Worm (Caenorhabditis elegans) whole organism, L4 larva: ENCODE measurements around the gene ZC13.10.

ENCODE experiments used
- D1046.2 ChIP-seq: fragments of 200-800 bp; sonication (Bioruptor generic); IDR thresholded peaks from 2 replicates; pipeline ENCODE4 v1.3.6; 2022; ENCODE audit warnings: missing genetic modification characterization, missing compliant biosample characterization
- F26F4.8 ChIP-seq: fragments of 200-800 bp; sonication (Bioruptor generic); conservative IDR thresholded peaks from 2 replicates; pipeline ENCODE4 v1.3.6; 2022; ENCODE audit warnings: missing genetic modification characterization, missing compliant biosample characterization
- F44E2.7 ChIP-seq: fragments of 200-800 bp; sonication (Bioruptor generic); IDR thresholded peaks from 2 replicates; pipeline ENCODE4 v2.1.2; 2022; ENCODE audit warnings: missing genetic modification characterization, missing compliant biosample characterization
- R02D3.7 ChIP-seq: fragments of 150-350 bp; sonication (generic microtip); optimal IDR thresholded peaks from 3 replicates; lab custom pipeline; 2014; ENCODE audit warnings: missing biosample characterization, missing genetic modification characterization
- Y48G9A.11 ChIP-seq: fragments of 200-800 bp; sonication (Bioruptor generic); IDR thresholded peaks from 2 replicates; pipeline ENCODE4 v1.3.6; 2022; ENCODE audit warnings: missing genetic modification reagents, missing genetic modification characterization, missing compliant biosample characterization
- Y5F2A.4 ChIP-seq: fragments of 200-800 bp; sonication (Bioruptor generic); optimal IDR thresholded peaks from 2 replicates; lab custom pipeline; 2018; ENCODE audit warnings: mild to moderate bottlenecking, missing genetic modification characterization, missing compliant biosample characterization
- Y75B8A.6 ChIP-seq: fragments of 200-800 bp; sonication (Bioruptor generic); IDR thresholded peaks from 2 replicates; pipeline ENCODE4 v1.3.6; 2022; ENCODE audit warnings: missing genetic modification reagents, missing genetic modification characterization, missing compliant biosample characterization
- ZK337.2 ChIP-seq: fragments of 200-800 bp; sonication (Bioruptor generic); IDR thresholded peaks from 2 replicates; pipeline ENCODE4 v1.3.6; 2022; ENCODE audit warnings: missing genetic modification reagents, missing genetic modification characterization, missing compliant biosample characterization
- aha-1 ChIP-seq: fragments of 150-350 bp; peaks from one replicate; lab custom pipeline; 2014; ENCODE audit warnings: missing biosample characterization, missing genetic modification characterization
- aly-2 ChIP-seq: sonication (generic microtip); optimal IDR thresholded peaks from 2 replicates; lab custom pipeline; 2018; ENCODE audit warnings: missing biosample characterization, missing genetic modification characterization
- arid-1 ChIP-seq: fragments of 200-800 bp; sonication (Bioruptor generic); conservative IDR thresholded peaks from 2 replicates; pipeline ENCODE4 v1.3.6; 2022; ENCODE audit warnings: missing genetic modification reagents, missing genetic modification characterization, missing compliant biosample characterization
- ceh-20 ChIP-seq: fragments of 200-800 bp; sonication (Bioruptor generic); IDR thresholded peaks from 2 replicates; pipeline ENCODE4 v1.3.6; 2022; ENCODE audit warnings: missing genetic modification reagents, missing genetic modification characterization, missing compliant biosample characterization
- ceh-28 ChIP-seq: fragments of 150-350 bp; optimal IDR thresholded peaks from 2 replicates; lab custom pipeline; 2014; ENCODE audit warnings: missing biosample characterization, missing genetic modification reagents, missing genetic modification characterization
- ceh-32 ChIP-seq: sonication (generic microtip); optimal IDR thresholded peaks from 2 replicates; lab custom pipeline; 2016; ENCODE audit warnings: mild to moderate bottlenecking, missing genetic modification characterization, missing compliant biosample characterization; ENCODE audit not compliant: poor library complexity
- ceh-44 ChIP-seq: fragments of 200-800 bp; sonication (Bioruptor generic); IDR thresholded peaks from 2 replicates; pipeline ENCODE4 v1.3.6; 2022; ENCODE audit warnings: missing genetic modification reagents, missing genetic modification characterization, missing compliant biosample characterization
- ceh-62 ChIP-seq: sonication (generic microtip); optimal IDR thresholded peaks from 2 replicates; lab custom pipeline; 2017; ENCODE audit warnings: missing biosample characterization, missing genetic modification characterization
- cey-2 ChIP-seq: sonication (generic microtip); optimal IDR thresholded peaks from 3 replicates; lab custom pipeline; 2017; ENCODE audit warnings: missing genetic modification characterization, mild to moderate bottlenecking, missing compliant biosample characterization, antibody characterized with exemption, borderline replicate concordance; ENCODE audit not compliant: insufficient read depth
- ctbp-1 ChIP-seq: fragments of 200-800 bp; sonication (Bioruptor generic); IDR thresholded peaks from 2 replicates; pipeline ENCODE4 v1.3.6; 2022; ENCODE audit warnings: missing genetic modification reagents, missing genetic modification characterization, missing compliant biosample characterization
- dmd-6 ChIP-seq: fragments of 200-800 bp; sonication (Bioruptor generic); IDR thresholded peaks from 2 replicates; pipeline ENCODE4 v1.3.6; 2022; ENCODE audit warnings: missing genetic modification reagents, missing genetic modification characterization, missing compliant biosample characterization
- duxl-1 ChIP-seq: sonication (generic microtip); optimal IDR thresholded peaks from 2 replicates; lab custom pipeline; 2016; ENCODE audit warnings: mild to moderate bottlenecking, missing genetic modification characterization, moderate library complexity, missing compliant biosample characterization; ENCODE audit not compliant: poor library complexity
- dve-1 ChIP-seq: sonication (generic microtip); optimal IDR thresholded peaks from 2 replicates; lab custom pipeline; 2017; ENCODE audit warnings: antibody characterized with exemption, mild to moderate bottlenecking, missing genetic modification characterization, missing compliant biosample characterization; ENCODE audit not compliant: insufficient read depth
- egl-27 ChIP-seq: sonication (generic microtip); optimal IDR thresholded peaks from 3 replicates; lab custom pipeline; 2017; ENCODE audit warnings: missing biosample characterization, missing genetic modification reagents, missing genetic modification characterization
- egl-43 ChIP-seq: fragments of 200-800 bp; sonication (Bioruptor generic); IDR thresholded peaks from 2 replicates; pipeline ENCODE4 v1.3.6; 2022; ENCODE audit warnings: missing genetic modification reagents, missing genetic modification characterization, missing compliant biosample characterization
- fkh-10 ChIP-seq: fragments of 150-350 bp; optimal IDR thresholded peaks from 2 replicates; lab custom pipeline; 2014; ENCODE audit warnings: missing biosample characterization, missing genetic modification reagents, missing genetic modification characterization
- fos-1 ChIP-seq: fragments of 150-350 bp; optimal IDR thresholded peaks from 2 replicates; lab custom pipeline; 2014; ENCODE audit warnings: missing biosample characterization, missing genetic modification characterization
- hlh-30 ChIP-seq: sonication (generic microtip); optimal IDR thresholded peaks from 2 replicates; lab custom pipeline; 2017; ENCODE audit warnings: antibody characterized with exemption, mild to moderate bottlenecking, missing genetic modification characterization, missing compliant biosample characterization; ENCODE audit not compliant: insufficient read depth
- lim-7 ChIP-seq: fragments of 200-800 bp; sonication (Bioruptor generic); IDR thresholded peaks from 2 replicates; pipeline ENCODE4 v1.3.6; 2022; ENCODE audit warnings: missing genetic modification characterization, missing compliant biosample characterization
- lin-1 ChIP-seq: fragments of 200-800 bp; sonication (Bioruptor generic); IDR thresholded peaks from 2 replicates; pipeline ENCODE4 v1.3.6; 2022; ENCODE audit warnings: missing genetic modification reagents, missing genetic modification characterization, missing compliant biosample characterization
- lin-13 ChIP-seq: fragments of 150-350 bp; optimal IDR thresholded peaks from 2 replicates; lab custom pipeline; 2014; ENCODE audit warnings: missing biosample characterization, missing genetic modification reagents, missing genetic modification characterization
- lin-38 ChIP-seq: fragments of 200-800 bp; sonication (Bioruptor generic); IDR thresholded peaks from 2 replicates; pipeline ENCODE4 v1.3.6; 2022; ENCODE audit warnings: missing genetic modification reagents, missing genetic modification characterization, missing compliant biosample characterization
- lin-39 ChIP-seq: fragments of 150-350 bp; optimal IDR thresholded peaks from 2 replicates; lab custom pipeline; 2014; ENCODE audit warnings: missing biosample characterization, missing genetic modification reagents, missing genetic modification characterization
- lir-3 ChIP-seq: sonication (generic microtip); optimal IDR thresholded peaks from 2 replicates; lab custom pipeline; 2016; ENCODE audit warnings: mild to moderate bottlenecking, missing genetic modification characterization, missing compliant biosample characterization
- madf-5 ChIP-seq, 2 experiments: fragments of 200-800 bp; sonication (Bioruptor generic); IDR thresholded peaks; 2 replicates each; pipeline ENCODE4 v1.3.6; 2022; ENCODE audit warnings: missing compliant biosample characterization in 2 of 2, missing genetic modification characterization in 2 of 2
- madf-9 ChIP-seq: fragments of 200-800 bp; sonication (Bioruptor generic); conservative IDR thresholded peaks from 2 replicates; pipeline ENCODE4 v1.3.6; 2022; ENCODE audit warnings: missing genetic modification reagents, missing genetic modification characterization, missing compliant biosample characterization
- mes-2 ChIP-seq: sonication (generic microtip); optimal IDR thresholded peaks from 2 replicates; lab custom pipeline; 2016; ENCODE audit warnings: missing genotype, mild to moderate bottlenecking, missing genetic modification characterization, missing compliant biosample characterization; ENCODE audit not compliant: poor library complexity, severe bottlenecking
- nhr-102 ChIP-seq: sonication (generic microtip); optimal IDR thresholded peaks from 2 replicates; lab custom pipeline; 2016; ENCODE audit warnings: mild to moderate bottlenecking, missing genetic modification characterization, moderate library complexity, missing compliant biosample characterization
- nhr-111 ChIP-seq: fragments of 200-800 bp; sonication (Bioruptor generic); optimal IDR thresholded peaks from 2 replicates; lab custom pipeline; 2018; ENCODE audit warnings: mild to moderate bottlenecking, missing genetic modification characterization, missing compliant biosample characterization
- nhr-25 ChIP-seq: sonication (generic microtip); optimal IDR thresholded peaks from 2 replicates; lab custom pipeline; 2017; ENCODE audit warnings: missing genetic modification characterization, mild to moderate bottlenecking, missing compliant biosample characterization, antibody characterized with exemption, moderate library complexity, borderline replicate concordance; ENCODE audit not compliant: insufficient read depth
- nhr-6 ChIP-seq: fragments of 150-350 bp; optimal IDR thresholded peaks from 2 replicates; lab custom pipeline; 2014; ENCODE audit warnings: missing biosample characterization, missing genetic modification characterization
- nhr-77 ChIP-seq: fragments of 150-350 bp; optimal IDR thresholded peaks from 2 replicates; lab custom pipeline; 2014; ENCODE audit warnings: missing biosample characterization, missing genetic modification characterization
- php-3 ChIP-seq: fragments of 200-800 bp; sonication (Bioruptor generic); IDR thresholded peaks from 2 replicates; pipeline ENCODE4 v1.3.6; 2022; ENCODE audit warnings: missing genetic modification reagents, missing genetic modification characterization, missing compliant biosample characterization
- saeg-2 ChIP-seq: fragments of 200-800 bp; sonication (Bioruptor generic); IDR thresholded peaks from 2 replicates; pipeline ENCODE4 v1.3.6; 2022; ENCODE audit warnings: missing genetic modification reagents, missing genetic modification characterization, missing compliant biosample characterization
- sdz-12 ChIP-seq: fragments of 200-800 bp; sonication (Bioruptor generic); optimal IDR thresholded peaks from 2 replicates; lab custom pipeline; 2018; ENCODE audit warnings: mild to moderate bottlenecking, missing genetic modification characterization, missing compliant biosample characterization
- set-16 ChIP-seq: fragments of 200-800 bp; sonication (Bioruptor generic); IDR thresholded peaks from 2 replicates; pipeline ENCODE4 v1.3.6; 2022; ENCODE audit warnings: missing genetic modification reagents, missing genetic modification characterization, missing compliant biosample characterization
- snpc-4 ChIP-seq: fragments of 150-350 bp; optimal IDR thresholded peaks from 2 replicates; lab custom pipeline; 2014; ENCODE audit warnings: missing biosample characterization, missing genetic modification characterization
- spr-1 ChIP-seq: sonication (generic microtip); optimal IDR thresholded peaks from 2 replicates; lab custom pipeline; 2016; ENCODE audit warnings: mild to moderate bottlenecking, missing genetic modification characterization, missing compliant biosample characterization
- tag-97 ChIP-seq: fragments of 200-800 bp; sonication (Bioruptor generic); IDR thresholded peaks from 2 replicates; pipeline ENCODE4 v1.3.6; 2022; ENCODE audit warnings: missing genetic modification characterization, missing compliant biosample characterization
- unc-130 ChIP-seq: sonication (generic microtip); optimal IDR thresholded peaks from 2 replicates; lab custom pipeline; 2016; ENCODE audit warnings: missing genetic modification reagents, missing genetic modification characterization, missing compliant biosample characterization
- unc-62 ChIP-seq, 3 experiments: fragments of 150-350 bp in 1 of 3; sonication (generic microtip); optimal IDR thresholded peaks in 2 of 3; peaks in 1 of 3; 1 replicate in 1 of 3; 2 replicates in 2 of 3; lab custom pipeline; 2014 to 2017; ENCODE audit warnings: missing biosample characterization in 3 of 3, missing genetic modification characterization in 3 of 3, missing genetic modification reagents in 3 of 3, missing genotype in 1 of 3
- ztf-11 ChIP-seq: fragments of 150-350 bp; optimal IDR thresholded peaks from 2 replicates; lab custom pipeline; 2014; ENCODE audit warnings: missing biosample characterization, missing genetic modification characterization

Gene ZC13.10

DNA sequence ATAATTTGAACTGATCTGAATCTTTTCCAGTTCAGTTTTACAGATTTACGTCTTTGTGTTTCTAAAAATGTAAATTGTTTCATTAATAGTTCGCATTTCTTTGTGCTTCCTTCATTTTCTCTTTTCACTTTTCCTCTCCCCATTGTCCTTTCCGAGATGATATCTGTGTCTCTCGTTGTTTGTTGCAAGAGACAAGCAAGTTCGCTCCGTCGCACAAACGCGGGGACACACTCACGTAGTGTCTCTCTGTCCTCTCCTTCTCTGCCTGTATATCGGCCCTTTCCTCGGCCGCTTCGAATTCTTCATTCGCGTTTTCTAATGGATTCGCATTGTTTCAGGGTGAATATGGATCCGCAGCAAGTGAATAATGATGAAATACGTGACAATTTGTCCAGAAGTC lies 25.5 kb downstream of the ZC13.10 start, which contains the start of gene ZC13.1 (continued):
- TF ChIP-seq F26F4.8 (GFP tag; lab: Robert Waterston, UW) (no peak), tag-97 (GFP tag; lab: Robert Waterston, UW) (no peak), lim-7 (GFP tag; lab: Robert Waterston, UW) (0 out of 2 replicates have a peak, but pooled peaks have one; percentile 39), php-3 (GFP tag; lab: Robert Waterston, UW) (no peak), nhr-6 (tag; lab: Kevin White, UChicago) (no peak), Y5F2A.4 (GFP tag; lab: Kevin White, UChicago) (no peak), snpc-4 (tag; lab: Kevin White, UChicago) (no peak), egl-43 (GFP tag; lab: Robert Waterston, UW) (0 out of 2 replicates have a peak, but pooled peaks have one; percentile 5), lin-39 (tag; lab: Kevin White, UChicago) (no peak), nhr-111 (GFP tag; lab: Kevin White, UChicago) (no peak), ZK337.2 (no peak), dve-1 (no peak), hlh-30 (peak; percentile 50), arid-1 (GFP tag; lab: Robert Waterston, UW) (no peak), fkh-10 (peak; percentile 66), mes-2 (peak; percentile 81), dmd-6 (GFP tag; lab: Robert Waterston, UW) (0 out of 2 replicates have a peak, but pooled peaks have one; percentile 30), cey-2 (tag; lab: Kevin White, UChicago) (no peak), madf-9 (GFP tag; lab: Robert Waterston, UW) (no peak), R02D3.7 (tag; lab: Kevin White, UChicago) (no peak), spr-1 (no peak), unc-130 (GFP tag; lab: Kevin White, UChicago) (no peak), Y48G9A.11 (GFP tag; lab: Robert Waterston, UW) (no peak), D1046.2 (GFP tag; lab: Robert Waterston, UW) (no peak), lin-1 (0 out of 2 replicates have a peak, but pooled peaks have one; percentile 53), fos-1 (tag; lab: Kevin White, UChicago) (no peak), ceh-62 (tag; lab: Kevin White, UChicago) (no peak), ceh-32 (tag; lab: Kevin White, UChicago) (no peak), ceh-44 (GFP tag; lab: Robert Waterston, UW) (no peak), ztf-11 (tag; lab: Kevin White, UChicago) (no peak), aly-2 (no peak), sdz-12 (GFP tag; lab: Kevin White, UChicago) (no peak), lin-38 (peak; percentile 89), madf-5 (GFP tag; IDR thresholded peaks at IDR 0.05; lab: Robert Waterston, UW) (no peak), nhr-25 (no peak), ceh-28 (tag; lab: Kevin White, UChicago) (no peak), ctbp-1 (GFP tag; lab: Robert Waterston, UW) (no peak), lin-13 (GFP tag; lab: Kevin White, UChicago) (peak; percentile 45), saeg-2 (GFP tag; lab: Robert Waterston, UW) (no peak), nhr-77 (tag; lab: Kevin White, UChicago) (peak; percentile 81), Y75B8A.6 (GFP tag; lab: Robert Waterston, UW) (no peak), unc-62 (GFP tag; optimal IDR thresholded peaks at IDR 0.05 in 1 of 2; lab: Kevin White, UChicago) (no peak), unc-62 (tag; optimal IDR thresholded peaks at IDR 0.05; lab: Kevin White, UChicago) (no peak), set-16 (no peak), nhr-102 (tag; lab: Kevin White, UChicago) (no peak), aha-1 (peak; percentile 99), F44E2.7 (GFP tag; lab: Robert Waterston, UW) (no peak), duxl-1 (tag; lab: Kevin White, UChicago) (no peak), egl-27 (tag; lab: Kevin White, UChicago) (no peak), ceh-20 (GFP tag; lab: Robert Waterston, UW) (no peak), lir-3 (tag; lab: Kevin White, UChicago) (no peak)
